Fruit fly (Drosophila melanogaster) whole organism, prepupa: ENCODE measurements around the gene Orc5.

ENCODE experiments used
- CG10669 ChIP-seq: fragments of 200-800 bp; sonication (Bioruptor generic); optimal IDR thresholded peaks from 3 replicates; lab custom pipeline; 2018; ENCODE audit warnings: missing biosample characterization, mild to moderate bottlenecking, missing genetic modification characterization, moderate library complexity
- CG11294 ChIP-seq: fragments of 200-800 bp; sonication (Bioruptor generic); IDR thresholded peaks from 2 replicates; pipeline ENCODE4 v1.3.6; 2022; ENCODE audit warnings: missing biosample characterization, missing genetic modification characterization
- CG11902 ChIP-seq: fragments of 200-800 bp; sonication (Bioruptor generic); optimal IDR thresholded peaks from 3 replicates; lab custom pipeline; 2016; ENCODE audit warnings: missing biosample characterization, missing genetic modification characterization
- CG15336 ChIP-seq: fragments of 200-800 bp; sonication (Bioruptor generic); IDR thresholded peaks from 2 replicates; pipeline ENCODE4 v1.3.6; 2022; ENCODE audit warnings: missing biosample characterization, missing genetic modification characterization
- CG1621 ChIP-seq: fragments of 200-800 bp; sonication (Bioruptor generic); optimal IDR thresholded peaks from 3 replicates; lab custom pipeline; 2018; ENCODE audit warnings: missing biosample characterization, mild to moderate bottlenecking, missing genetic modification characterization
- CG16779 ChIP-seq: fragments of 200-800 bp; sonication (Bioruptor generic); optimal IDR thresholded peaks from 3 replicates; lab custom pipeline; 2017; ENCODE audit warnings: missing biosample characterization, mild to moderate bottlenecking, missing genetic modification characterization
- CG3032 ChIP-seq: fragments of 200-800 bp; optimal IDR thresholded peaks from 2 replicates; lab custom pipeline; 2019; ENCODE audit warnings: missing biosample characterization, mild to moderate bottlenecking, missing genetic modification characterization, moderate library complexity
- CG31627 ChIP-seq: fragments of 200-800 bp; sonication (Bioruptor generic); optimal IDR thresholded peaks from 3 replicates; lab custom pipeline; 2016; ENCODE audit warnings: missing biosample characterization, missing genetic modification characterization
- CG32006 ChIP-seq: fragments of 200-800 bp; sonication (Bioruptor generic); optimal IDR thresholded peaks from 3 replicates; lab custom pipeline; 2017; ENCODE audit warnings: missing biosample characterization, mild to moderate bottlenecking, missing genetic modification characterization
- CG34406 ChIP-seq: fragments of 200-800 bp; sonication (Bioruptor generic); optimal IDR thresholded peaks from 3 replicates; lab custom pipeline; 2016; ENCODE audit warnings: missing biosample characterization, missing genetic modification characterization
- CG3919 ChIP-seq: fragments of 200-800 bp; sonication (Bioruptor generic); optimal IDR thresholded peaks from 3 replicates; lab custom pipeline; 2016; ENCODE audit warnings: missing biosample characterization, missing genetic modification characterization
- CG4318 ChIP-seq: fragments of 200-800 bp; sonication (Bioruptor generic); optimal IDR thresholded peaks from 3 replicates; lab custom pipeline; 2017; ENCODE audit warnings: missing biosample characterization, mild to moderate bottlenecking, missing genetic modification characterization
- CG6792 ChIP-seq: fragments of 200-800 bp; sonication (Bioruptor generic); optimal IDR thresholded peaks from 3 replicates; lab custom pipeline; 2016; ENCODE audit warnings: missing biosample characterization, missing genetic modification characterization
- CG6808 ChIP-seq: fragments of 200-800 bp; sonication (Bioruptor generic); optimal IDR thresholded peaks from 3 replicates; lab custom pipeline; 2017; ENCODE audit warnings: missing biosample characterization, missing genetic modification characterization, mild to moderate bottlenecking, moderate library complexity, missing genetic modification reagents
- CG8319 ChIP-seq: fragments of 200-800 bp; sonication (Bioruptor generic); optimal IDR thresholded peaks from 3 replicates; lab custom pipeline; 2016; ENCODE audit warnings: missing biosample characterization, missing genetic modification characterization
- CG8632 ChIP-seq: fragments of 200-800 bp; sonication (Bioruptor generic); optimal IDR thresholded peaks from 3 replicates; lab custom pipeline; 2016; ENCODE audit warnings: missing biosample characterization, missing genetic modification characterization
- CG9139 ChIP-seq: fragments of 200-800 bp; sonication (Bioruptor generic); optimal IDR thresholded peaks from 3 replicates; lab custom pipeline; 2017; ENCODE audit warnings: missing biosample characterization, mild to moderate bottlenecking, missing genetic modification characterization
- Eip75B ChIP-seq: fragments of 200-800 bp; sonication (Bioruptor generic); optimal IDR thresholded peaks from 3 replicates; lab custom pipeline; 2016; ENCODE audit warnings: missing biosample characterization, missing genetic modification characterization
- Eip78C ChIP-seq: fragments of 200-800 bp; sonication (Bioruptor generic); peaks from one replicate; lab custom pipeline; 2016; ENCODE audit warnings: missing biosample characterization, missing genetic modification characterization
- Eip93F ChIP-seq: fragments of 200-800 bp; sonication (Bioruptor generic); optimal IDR thresholded peaks from 2 replicates; lab custom pipeline; 2016; ENCODE audit warnings: missing biosample characterization, mild to moderate bottlenecking, missing genetic modification characterization
- Ets21C ChIP-seq: fragments of 200-800 bp; sonication (Bioruptor generic); optimal IDR thresholded peaks from 3 replicates; lab custom pipeline; 2016; ENCODE audit warnings: missing biosample characterization, missing genetic modification characterization
- Ets96B ChIP-seq: fragments of 200-800 bp; optimal IDR thresholded peaks from 2 replicates; lab custom pipeline; 2019; ENCODE audit warnings: missing biosample characterization, mild to moderate bottlenecking, missing genetic modification characterization, moderate library complexity
- Gug ChIP-seq: fragments of 200-800 bp; sonication (Bioruptor generic); IDR thresholded peaks from 2 replicates; pipeline ENCODE4 v1.3.6; 2022; ENCODE audit warnings: missing biosample characterization, missing genetic modification characterization
- Hr38 ChIP-seq: sonication (Bioruptor generic); optimal IDR thresholded peaks from 2 replicates; lab custom pipeline; 2016; ENCODE audit warnings: missing biosample characterization, missing genetic modification characterization
- Hr39 ChIP-seq: fragments of 200-800 bp; sonication (Bioruptor generic); optimal IDR thresholded peaks from 2 replicates; lab custom pipeline; 2016; ENCODE audit warnings: missing biosample characterization, missing genetic modification characterization
- Lpt ChIP-seq: fragments of 200-800 bp; sonication (Bioruptor generic); optimal IDR thresholded peaks from 3 replicates; lab custom pipeline; 2016; ENCODE audit warnings: missing biosample characterization, missing genetic modification characterization
- Met ChIP-seq: fragments of 200-800 bp; sonication (Bioruptor generic); optimal IDR thresholded peaks from 3 replicates; lab custom pipeline; 2016; ENCODE audit warnings: missing biosample characterization, missing genetic modification characterization
- OdsH ChIP-seq: fragments of 200-800 bp; sonication (Bioruptor generic); optimal IDR thresholded peaks from 3 replicates; lab custom pipeline; 2016; ENCODE audit warnings: missing biosample characterization, missing genetic modification characterization
- Smox ChIP-seq: fragments of 200-800 bp; sonication (Bioruptor generic); optimal IDR thresholded peaks from 3 replicates; lab custom pipeline; 2016; ENCODE audit warnings: missing biosample characterization, missing genetic modification characterization
- Sox102F ChIP-seq: fragments of 200-800 bp; sonication (Bioruptor generic); optimal IDR thresholded peaks from 2 replicates; lab custom pipeline; 2016; ENCODE audit warnings: missing biosample characterization, mild to moderate bottlenecking, missing genetic modification characterization
- Sox14 ChIP-seq: fragments of 200-800 bp; sonication (Bioruptor generic); optimal IDR thresholded peaks from 3 replicates; lab custom pipeline; 2016; ENCODE audit warnings: missing biosample characterization, missing genetic modification characterization
- Sox15 ChIP-seq: fragments of 200-800 bp; sonication (Bioruptor generic); optimal IDR thresholded peaks from 3 replicates; lab custom pipeline; 2016; ENCODE audit warnings: missing biosample characterization, missing genetic modification characterization
- achi ChIP-seq: fragments of 200-800 bp; sonication (Bioruptor generic); optimal IDR thresholded peaks from 3 replicates; lab custom pipeline; 2016; ENCODE audit warnings: missing biosample characterization, missing genetic modification characterization
- acj6 ChIP-seq: fragments of 200-800 bp; sonication (Bioruptor generic); optimal IDR thresholded peaks from 3 replicates; lab custom pipeline; 2016; ENCODE audit warnings: missing biosample characterization, missing genetic modification characterization
- cyc ChIP-seq: fragments of 200-800 bp; sonication (Bioruptor generic); optimal IDR thresholded peaks from 3 replicates; lab custom pipeline; 2016; ENCODE audit warnings: missing biosample characterization, missing genetic modification characterization
- dac ChIP-seq: fragments of 200-800 bp; sonication (Bioruptor generic); optimal IDR thresholded peaks from 2 replicates; lab custom pipeline; 2017; ENCODE audit warnings: missing biosample characterization, mild to moderate bottlenecking, missing genetic modification characterization
- dsx ChIP-seq: fragments of 200-800 bp; optimal IDR thresholded peaks from 3 replicates; lab custom pipeline; 2019; ENCODE audit warnings: missing biosample characterization, mild to moderate bottlenecking, missing genetic modification characterization, moderate library complexity; ENCODE audit not compliant: poor library complexity, severe bottlenecking
- eg ChIP-seq: fragments of 200-800 bp; sonication (Bioruptor generic); IDR thresholded peaks from 3 replicates; pipeline ENCODE4 v1.3.6; 2022; ENCODE audit warnings: missing biosample characterization, missing genetic modification characterization
- esn ChIP-seq: fragments of 200-800 bp; sonication (Bioruptor generic); optimal IDR thresholded peaks from 2 replicates; lab custom pipeline; 2016; ENCODE audit warnings: missing biosample characterization, mild to moderate bottlenecking, missing genetic modification characterization, moderate library complexity
- fd59A ChIP-seq: fragments of 200-800 bp; sonication (Bioruptor generic); optimal IDR thresholded peaks from 2 replicates; lab custom pipeline; 2017; ENCODE audit warnings: missing biosample characterization, mild to moderate bottlenecking, missing genetic modification characterization, missing genetic modification reagents
- fd85E ChIP-seq: fragments of 200-800 bp; sonication (Bioruptor generic); optimal IDR thresholded peaks from 3 replicates; lab custom pipeline; 2016; ENCODE audit warnings: missing biosample characterization, missing genetic modification characterization
- fkh ChIP-seq: fragments of 200-800 bp; sonication (Bioruptor generic); optimal IDR thresholded peaks from 3 replicates; lab custom pipeline; 2017; ENCODE audit warnings: missing biosample characterization, mild to moderate bottlenecking, missing genetic modification characterization, moderate library complexity
- salr ChIP-seq, 2 experiments: fragments of 200-800 bp; sonication (Bioruptor generic); optimal IDR thresholded peaks; 3 replicates each; lab custom pipeline; 2016 to 2018; ENCODE audit warnings: missing biosample characterization in 2 of 2, missing genetic modification characterization in 2 of 2, mild to moderate bottlenecking in 1 of 2
- ss ChIP-seq, 2 experiments: fragments of 200-800 bp; sonication (Bioruptor generic); optimal IDR thresholded peaks; 2 replicates in 1 of 2; 3 replicates in 1 of 2; lab custom pipeline; 2017 to 2018; ENCODE audit warnings: mild to moderate bottlenecking in 2 of 2, missing biosample characterization in 2 of 2, missing genetic modification characterization in 2 of 2, moderate library complexity in 1 of 2
- svp ChIP-seq: fragments of 200-800 bp; sonication (Bioruptor generic); peaks from one replicate; lab custom pipeline; 2016; ENCODE audit warnings: missing biosample characterization, missing genetic modification characterization
- topi ChIP-seq: fragments of 200-800 bp; sonication (Bioruptor generic); optimal IDR thresholded peaks from 3 replicates; lab custom pipeline; 2016; ENCODE audit warnings: missing biosample characterization, missing genetic modification characterization
- vri ChIP-seq: fragments of 200-800 bp; sonication (Bioruptor generic); optimal IDR thresholded peaks from 3 replicates; lab custom pipeline; 2016; ENCODE audit warnings: missing biosample characterization, mild to moderate bottlenecking, missing genetic modification characterization

The Orc5 gene

dm6 chr2L:13829540-13829939 lies at the start of gene Orc5, which contains the start of gene Arpc1:
Gene Orc5, plus strand, starts transcription at chr2L:13829837.
Gene Arpc1, minus strand, starts transcription at chr2L:13829741.
- no peak for TF ChIP-seq ss (GFP tag; optimal IDR thresholded peaks at IDR 0.05; lab: Kevin White, UChicago)
- TF ChIP-seq Smox (GFP tag; lab: Kevin White, UChicago) = no peak
- no peak for TF ChIP-seq CG15336 (GFP tag; lab: Robert Waterston, UW)

- TF ChIP-seq CG31627 (GFP tag; lab: Kevin White, UChicago) (peak; percentile 60), CG3032 (peak; percentile 86), CG6808 (GFP tag; lab: Kevin White, UChicago) (peak; percentile 86), CG6792 (peak; percentile 77), Sox102F (GFP tag; lab: Kevin White, UChicago) (no peak), CG1621 (tag; lab: Kevin White, UChicago) (peak; percentile 39), CG34406 (peak; percentile 85), Eip93F (GFP tag; lab: Kevin White, UChicago) (peak; percentile 76), CG8632 (peak; percentile 88), ss (GFP tag; optimal IDR thresholded peaks at IDR 0.05; lab: Kevin White, UChicago) (peak; percentile 83 to 90), Hr38 (GFP tag; lab: Kevin White, UChicago) (no peak), fd85E (peak; percentile 36), fkh (GFP tag; lab: Kevin White, UChicago) (peak; percentile 47), Ets21C (GFP tag; lab: Kevin White, UChicago) (peak; percentile 36), vri (peak; percentile 58), Smox (GFP tag; lab: Kevin White, UChicago) (no peak), salr (GFP tag; optimal IDR thresholded peaks at IDR 0.05; lab: Kevin White, UChicago) (peak; percentile 19 to 86), cyc (peak; percentile 76), OdsH (GFP tag; lab: Kevin White, UChicago) (peak; percentile 80), Met (GFP tag; lab: Kevin White, UChicago) (peak; percentile 76), acj6 (GFP tag; lab: Kevin White, UChicago) (peak; percentile 83), Lpt (GFP tag; lab: Kevin White, UChicago) (peak; percentile 61), Eip75B (GFP tag; lab: Kevin White, UChicago) (peak; percentile 68), CG11294 (peak; percentile 10; the same call in 1 of the 2 replicates), CG32006 (GFP tag; lab: Kevin White, UChicago) (peak; percentile 92), Sox14 (GFP tag; lab: Kevin White, UChicago) (peak; percentile 68), Gug (peak; percentile 57), dac (GFP tag; lab: Kevin White, UChicago) (peak; percentile 39), CG16779 (tag; lab: Kevin White, UChicago) (peak; percentile 73), achi (GFP tag; lab: Kevin White, UChicago) (peak; percentile 79), CG3919 (GFP tag; lab: Kevin White, UChicago) (peak; percentile 71), eg (GFP tag; lab: Robert Waterston, UW) (peak; percentile 69; the same call in 2 of the 3 replicates), CG9139 (GFP tag; lab: Kevin White, UChicago) (peak; percentile 58), esn (peak; percentile 89), Sox15 (GFP tag; lab: Kevin White, UChicago) (peak; percentile 76), fd59A (GFP tag; lab: Kevin White, UChicago) (peak; percentile 74), Ets96B (tag; lab: Kevin White, UChicago) (peak; percentile 88), dsx (peak; percentile 83), Eip78C (GFP tag; lab: Kevin White, UChicago) (peak; percentile 97), svp (peak; percentile 86), CG8319 (GFP tag; lab: Kevin White, UChicago) (peak; percentile 67), CG11902 (GFP tag; lab: Kevin White, UChicago) (peak; percentile 67), CG4318 (GFP tag; lab: Kevin White, UChicago) (peak; percentile 84), Hr39 (GFP tag; lab: Kevin White, UChicago) (peak; percentile 56), CG10669 (GFP tag; lab: Kevin White, UChicago) (peak; percentile 73), topi (GFP tag; lab: Kevin White, UChicago) (peak; percentile 68)
Observed at dm6 chr2L:13780109-13780947, 49.3 kb upstream of the Orc5 start, which contains the start of the genes CG9008 and p38b. Gene CG9008, minus strand, starts transcription at chr2L:13780165. Gene p38b, plus strand, starts transcription at chr2L:13780689.
